Worm (Caenorhabditis elegans) whole organism, L2 larva: ENCODE results near the gene gldi-10.

Source experiments
- C34F6.9 ChIP-seq: fragments of 150-350 bp; optimal IDR thresholded peaks from 2 replicates; lab custom pipeline; 2014; ENCODE audit warnings: missing biosample characterization, missing genetic modification characterization
- F13H6.1 ChIP-seq: sonication (generic microtip); optimal IDR thresholded peaks from 2 replicates; lab custom pipeline; 2016; ENCODE audit warnings: missing genetic modification characterization, missing compliant biosample characterization
- R02D3.7 ChIP-seq: fragments of 150-350 bp; optimal IDR thresholded peaks from 2 replicates; lab custom pipeline; 2014; ENCODE audit warnings: missing biosample characterization, missing genetic modification characterization
- Y55F3AM.14 ChIP-seq: fragments of 200-800 bp; sonication (Bioruptor generic); optimal IDR thresholded peaks from 2 replicates; lab custom pipeline; 2018; ENCODE audit warnings: mild to moderate bottlenecking, missing genetic modification characterization, missing compliant biosample characterization
- ZK546.5 ChIP-seq: sonication (generic microtip); optimal IDR thresholded peaks from 2 replicates; lab custom pipeline; 2017; ENCODE audit warnings: missing biosample characterization, missing genetic modification characterization
- alr-1 ChIP-seq: fragments of 150-350 bp; optimal IDR thresholded peaks from 2 replicates; lab custom pipeline; 2014; ENCODE audit warnings: missing biosample characterization, missing genetic modification characterization
- aly-2 ChIP-seq: fragments of 150-350 bp; optimal IDR thresholded peaks from 2 replicates; lab custom pipeline; 2014; ENCODE audit warnings: missing biosample characterization, missing genetic modification characterization
- blmp-1 ChIP-seq: sonication (generic microtip); optimal IDR thresholded peaks from 2 replicates; lab custom pipeline; 2017; ENCODE audit warnings: missing genetic modification characterization, mild to moderate bottlenecking, missing compliant biosample characterization, antibody characterized with exemption, moderate library complexity; ENCODE audit not compliant: insufficient read depth
- crh-2 ChIP-seq: sonication (generic microtip); optimal IDR thresholded peaks from 2 replicates; lab custom pipeline; 2017; ENCODE audit warnings: missing biosample characterization, missing genetic modification characterization
- dmd-4 ChIP-seq: sonication (generic microtip); optimal IDR thresholded peaks from 2 replicates; lab custom pipeline; 2017; ENCODE audit warnings: missing biosample characterization, missing genetic modification characterization
- egl-27 ChIP-seq: sonication (generic microtip); optimal IDR thresholded peaks from 3 replicates; lab custom pipeline; 2017; ENCODE audit warnings: missing biosample characterization, missing genetic modification reagents, missing genetic modification characterization
- elt-1 ChIP-seq: fragments of 150-350 bp; optimal IDR thresholded peaks from 2 replicates; lab custom pipeline; 2014; ENCODE audit warnings: missing biosample characterization, missing genetic modification characterization
- fos-1 ChIP-seq: fragments of 150-350 bp; optimal IDR thresholded peaks from 2 replicates; lab custom pipeline; 2014; ENCODE audit warnings: missing biosample characterization, missing genetic modification characterization
- gmeb-1 ChIP-seq: fragments of 150-350 bp; optimal IDR thresholded peaks from 2 replicates; lab custom pipeline; 2014; ENCODE audit warnings: missing biosample characterization, missing genetic modification characterization
- lin-11 ChIP-seq: fragments of 150-350 bp; sonication (generic microtip); optimal IDR thresholded peaks from 2 replicates; lab custom pipeline; 2014; ENCODE audit warnings: missing biosample characterization, missing genetic modification characterization, inconsistent platforms, mixed read lengths
- lin-13 ChIP-seq: fragments of 150-350 bp; optimal IDR thresholded peaks from 2 replicates; lab custom pipeline; 2014; ENCODE audit warnings: missing biosample characterization, missing genetic modification reagents, missing genetic modification characterization
- lin-39 ChIP-seq: fragments of 150-350 bp; optimal IDR thresholded peaks from 2 replicates; lab custom pipeline; 2014; ENCODE audit warnings: missing biosample characterization, missing genetic modification reagents, missing genetic modification characterization
- lsy-2 ChIP-seq, 2 experiments: fragments of 150-350 bp in 1 of 2; sonication (generic microtip) in 1 of 2; optimal IDR thresholded peaks; 2 replicates each; lab custom pipeline; 2014 to 2017; ENCODE audit warnings: missing biosample characterization in 2 of 2, missing genetic modification characterization in 2 of 2
- mab-5 ChIP-seq: fragments of 150-350 bp; optimal IDR thresholded peaks from 2 replicates; lab custom pipeline; 2014; ENCODE audit warnings: missing biosample characterization, missing genetic modification characterization
- mdl-1 ChIP-seq, 2 experiments: fragments of 150-350 bp in 1 of 2; sonication (generic microtip) in 1 of 2; optimal IDR thresholded peaks; 2 replicates each; lab custom pipeline; 2017; ENCODE audit warnings: missing biosample characterization in 2 of 2, missing genetic modification characterization in 2 of 2
- nhr-12 ChIP-seq: fragments of 150-350 bp; optimal IDR thresholded peaks from 2 replicates; lab custom pipeline; 2014; ENCODE audit warnings: missing biosample characterization, missing genetic modification characterization
- nhr-129 ChIP-seq: fragments of 150-350 bp; optimal IDR thresholded peaks from 2 replicates; lab custom pipeline; 2014; ENCODE audit warnings: missing biosample characterization, missing genetic modification characterization
- nhr-21 ChIP-seq: fragments of 150-350 bp; optimal IDR thresholded peaks from 2 replicates; lab custom pipeline; 2014; ENCODE audit warnings: missing biosample characterization, missing genetic modification characterization
- nhr-23 ChIP-seq: fragments of 150-350 bp; optimal IDR thresholded peaks from 2 replicates; lab custom pipeline; 2014; ENCODE audit warnings: missing biosample characterization, missing genetic modification reagents, missing genetic modification characterization
- nhr-25 ChIP-seq: fragments of 150-350 bp; sonication (generic microtip); optimal IDR thresholded peaks from 3 replicates; lab custom pipeline; 2014; ENCODE audit warnings: missing biosample characterization, missing genetic modification characterization
- nhr-6 ChIP-seq: fragments of 150-350 bp; optimal IDR thresholded peaks from 2 replicates; lab custom pipeline; 2014; ENCODE audit warnings: missing biosample characterization, missing genetic modification characterization
- nhr-77 ChIP-seq: fragments of 150-350 bp; optimal IDR thresholded peaks from 2 replicates; lab custom pipeline; 2014; ENCODE audit warnings: missing biosample characterization, missing genetic modification characterization
- sem-4 ChIP-seq: fragments of 150-350 bp; optimal IDR thresholded peaks from 2 replicates; lab custom pipeline; 2014; ENCODE audit warnings: missing biosample characterization, missing genetic modification reagents, missing genetic modification characterization
- skn-1 ChIP-seq: sonication (generic microtip); optimal IDR thresholded peaks from 2 replicates; lab custom pipeline; 2017; ENCODE audit warnings: missing biosample characterization, missing genetic modification characterization
- sma-3 ChIP-seq: sonication (generic microtip); optimal IDR thresholded peaks from 2 replicates; lab custom pipeline; 2016; ENCODE audit warnings: missing genetic modification reagents, missing genetic modification characterization, missing compliant biosample characterization
- sma-9 ChIP-seq, 2 experiments: fragments of 150-350 bp in 1 of 2; sonication (generic microtip) in 1 of 2; optimal IDR thresholded peaks; 2 replicates each; lab custom pipeline; 2014 to 2016; ENCODE audit warnings: missing genetic modification characterization in 2 of 2, mild to moderate bottlenecking in 1 of 2, missing biosample characterization in 1 of 2, missing compliant biosample characterization in 1 of 2, missing genetic modification reagents in 1 of 2, moderate library complexity in 1 of 2
- snpc-4 ChIP-seq: fragments of 150-350 bp; optimal IDR thresholded peaks from 2 replicates; lab custom pipeline; 2014; ENCODE audit warnings: missing biosample characterization, missing genetic modification characterization
- unc-55 ChIP-seq: fragments of 150-350 bp; sonication (generic microtip); optimal IDR thresholded peaks from 3 replicates; lab custom pipeline; 2014; ENCODE audit warnings: missing biosample characterization, missing genetic modification reagents, missing genetic modification characterization
- unc-62 ChIP-seq: fragments of 150-350 bp; optimal IDR thresholded peaks from 2 replicates; lab custom pipeline; 2014; ENCODE audit warnings: missing biosample characterization, missing genetic modification reagents, missing genetic modification characterization
- zag-1 ChIP-seq: fragments of 150-350 bp; optimal IDR thresholded peaks from 2 replicates; lab custom pipeline; 2014; ENCODE audit warnings: missing biosample characterization, missing genetic modification characterization
- ztf-11 ChIP-seq: sonication (generic microtip); optimal IDR thresholded peaks from 2 replicates; lab custom pipeline; 2017; ENCODE audit warnings: missing biosample characterization, missing genetic modification characterization
- ztf-4 ChIP-seq: fragments of 150-350 bp; optimal IDR thresholded peaks from 2 replicates; lab custom pipeline; 2014; ENCODE audit warnings: missing biosample characterization, missing genetic modification characterization

The gldi-10 gene

DNA sequence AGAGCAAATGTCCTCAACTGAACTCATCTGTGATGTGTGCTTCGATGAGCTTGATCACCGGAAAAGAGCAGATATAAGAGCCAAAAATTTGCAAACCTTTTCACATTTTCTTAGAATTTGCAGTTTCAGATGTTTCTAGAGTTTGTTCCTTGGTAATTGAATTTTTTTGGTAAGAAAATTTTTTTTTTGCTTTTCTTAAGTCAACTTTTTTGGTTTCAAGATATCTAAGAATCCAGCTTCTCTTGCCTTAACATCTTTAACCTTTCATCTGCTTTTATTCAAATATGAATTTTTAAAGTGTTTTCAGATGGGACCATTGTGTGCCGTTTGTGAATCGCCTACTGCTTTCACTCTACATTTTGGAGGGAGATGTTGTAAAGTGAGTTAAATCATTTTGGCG lies 29.3 kb upstream of the gldi-10 start, which contains the start of gene nhr-11:
Gene nhr-11, plus strand, starts transcription at position 301 of the 400 bp plus-strand sequence.
- TF ChIP-seq nhr-12 (tag; lab: Kevin White, UChicago) (no peak), unc-62 (GFP tag; lab: Kevin White, UChicago) (no peak), R02D3.7 (tag; lab: Kevin White, UChicago) (no peak), dmd-4 (tag; lab: Kevin White, UChicago) (no peak), mdl-1 (tag; optimal IDR thresholded peaks at IDR 0.05; lab: Kevin White, UChicago) (no peak), C34F6.9 (tag; lab: Kevin White, UChicago) (no peak), snpc-4 (no peak), F13H6.1 (tag; lab: Kevin White, UChicago) (no peak), blmp-1 (tag; lab: Kevin White, UChicago) (no peak), ztf-11 (no peak)
- TF ChIP-seq, all 48 proteins: peak for 0

DNA sequence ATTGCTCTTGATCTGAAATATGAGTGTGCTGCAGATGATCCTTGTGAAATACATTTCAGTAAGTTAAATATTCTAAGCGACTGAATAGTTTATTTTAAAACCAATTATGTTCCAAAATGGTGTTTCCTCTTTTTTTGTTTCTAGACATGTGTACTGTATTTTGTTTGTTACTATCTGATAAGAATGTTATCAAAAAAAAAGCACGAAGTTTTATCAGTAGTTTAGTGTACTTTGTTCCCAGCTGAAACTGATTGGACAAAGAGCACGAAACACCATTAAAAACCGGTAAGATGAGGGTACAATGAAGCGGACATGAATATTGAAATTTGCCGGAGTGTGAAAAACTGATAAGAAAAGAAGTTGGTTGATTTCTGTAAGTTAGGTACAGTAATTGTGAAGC lies 28.9 kb upstream of the gldi-10 start:
- TF ChIP-seq ztf-11 (no peak), fos-1 (tag; lab: Kevin White, UChicago) (peak; percentile 22)

DNA sequence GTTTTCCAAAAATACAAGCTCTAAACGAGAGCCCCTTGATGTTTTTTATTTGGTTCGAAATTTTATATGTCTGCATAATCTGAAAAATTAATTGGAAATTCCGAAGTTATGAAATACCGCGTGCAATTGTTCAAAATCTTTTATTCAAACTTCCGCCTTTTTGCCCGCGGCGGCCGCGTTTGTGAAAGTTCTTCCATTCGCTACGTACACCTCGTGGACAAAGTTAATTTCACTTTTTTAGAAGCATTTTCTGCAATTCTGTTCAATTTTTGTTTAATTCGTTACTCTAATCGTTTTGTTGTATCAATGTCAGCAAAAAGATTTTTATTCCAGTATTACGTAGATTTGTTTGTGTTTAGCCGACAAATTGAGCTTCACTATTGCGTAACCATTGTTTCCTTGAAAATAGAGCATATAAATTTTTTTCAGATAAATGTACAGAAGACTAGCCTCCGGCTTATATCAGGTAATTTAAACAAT lies 24.8 kb upstream of the gldi-10 start, which contains the start of gene mppb-1:
Gene mppb-1, plus strand, starts transcription at position 430 of the 480 bp plus-strand sequence.
- no peak for TF ChIP-seq ztf-11
- peak; percentile 95 for TF ChIP-seq blmp-1 (tag; lab: Kevin White, UChicago)
- TF ChIP-seq zag-1 (tag; lab: Kevin White, UChicago) = peak; percentile 28
- peak; percentile 23 for TF ChIP-seq snpc-4
- peak; percentile 92 for TF ChIP-seq sma-9 (GFP tag; optimal IDR thresholded peaks at IDR 0.05; lab: Kevin White, UChicago)
- TF ChIP-seq sma-9 (tag; optimal IDR thresholded peaks at IDR 0.05; lab: Kevin White, UChicago) = no peak
- no peak for TF ChIP-seq ZK546.5
- peak; percentile 63 to 85 for TF ChIP-seq lsy-2 (tag; optimal IDR thresholded peaks at IDR 0.05; lab: Kevin White, UChicago)
- TF ChIP-seq nhr-23 = no peak
- TF ChIP-seq C34F6.9 (tag; lab: Kevin White, UChicago) = peak; percentile 85
- TF ChIP-seq mab-5 (tag; lab: Kevin White, UChicago) = peak; percentile 60
- peak; percentile 87 for TF ChIP-seq sma-3 (GFP tag; lab: Kevin White, UChicago)
- TF ChIP-seq elt-1 = no peak
- peak in 1 of 2 experiments; percentile 39 for TF ChIP-seq mdl-1 (tag; optimal IDR thresholded peaks at IDR 0.05; lab: Kevin White, UChicago)
- no peak for TF ChIP-seq alr-1 (tag; lab: Kevin White, UChicago)
- peak; percentile 65 for TF ChIP-seq lin-11 (tag; lab: Kevin White, UChicago)
- TF ChIP-seq nhr-21 (tag; lab: Kevin White, UChicago) = peak; percentile 64
- peak; percentile 67 for TF ChIP-seq ztf-4 (tag; lab: Kevin White, UChicago)
- peak; percentile 1 for TF ChIP-seq egl-27
- peak; percentile 96 for TF ChIP-seq gmeb-1 (tag; lab: Kevin White, UChicago)
- TF ChIP-seq nhr-129 = peak; percentile 65
- no peak for TF ChIP-seq sem-4 (tag; lab: Kevin White, UChicago)
- TF ChIP-seq nhr-6 (tag; lab: Kevin White, UChicago) = no peak
- peak; percentile 18 for TF ChIP-seq skn-1 (tag; lab: Kevin White, UChicago)
- TF ChIP-seq lin-39 (tag; lab: Kevin White, UChicago) = no peak
- peak; percentile 84 for TF ChIP-seq nhr-25
- peak; percentile 75 for TF ChIP-seq crh-2 (tag; lab: Kevin White, UChicago)
- TF ChIP-seq unc-55 (GFP tag; lab: Kevin White, UChicago) = peak; percentile 91
- TF ChIP-seq aly-2 (tag; lab: Kevin White, UChicago) = no peak
- TF ChIP-seq R02D3.7 (tag; lab: Kevin White, UChicago) = no peak
- peak; percentile 51 for TF ChIP-seq fos-1 (tag; lab: Kevin White, UChicago)
- peak; percentile 77 for TF ChIP-seq F13H6.1 (tag; lab: Kevin White, UChicago)
- peak; percentile 83 for TF ChIP-seq lin-13 (GFP tag; lab: Kevin White, UChicago)
- peak; percentile 26 for TF ChIP-seq Y55F3AM.14 (GFP tag; lab: Kevin White, UChicago)
- no peak for TF ChIP-seq nhr-77 (tag; lab: Kevin White, UChicago)
